Worm (Caenorhabditis elegans): ENCODE data around the gene dot-1.5.

Gene dot-1.5

DNA sequence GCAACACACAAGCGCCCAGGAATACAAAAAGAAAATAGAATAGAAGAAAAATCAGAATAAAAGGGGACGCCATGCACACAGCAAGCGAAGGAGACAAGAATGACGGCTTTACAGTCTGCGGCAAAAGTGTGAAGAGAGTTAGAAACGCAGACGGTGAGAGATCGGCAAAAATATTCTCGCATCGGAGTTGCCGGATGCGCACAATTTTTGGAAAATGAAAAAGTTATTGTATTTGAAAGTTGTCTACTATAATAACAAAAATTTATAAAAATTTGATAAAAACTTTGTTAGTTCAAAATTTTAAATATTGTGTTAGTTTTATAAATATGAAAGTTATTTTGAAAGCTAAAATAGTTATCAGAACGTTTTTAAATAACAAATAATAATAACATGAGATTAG lies 5.0 kb downstream of the dot-1.5 start, which contains the start of gene ZC53.22:
ZC53.22 (minus strand) TSS at position 101 of the 400 bp plus-strand sequence.
- TF ChIP-seq ceh-8 (GFP tag; optimal IDR thresholded peaks at IDR 0.05) (no peak), ceh-90 (tag; optimal IDR thresholded peaks at IDR 0.05) (no peak), ztf-11 (tag; optimal IDR thresholded peaks at IDR 0.05) (no peak), mef-2 (tag; optimal IDR thresholded peaks at IDR 0.05) (no peak), hpl-2 (GFP tag; optimal IDR thresholded peaks at IDR 0.05) (no peak), rnt-1 (tag; optimal IDR thresholded peaks at IDR 0.05) (no peak), tlp-1 (tag; optimal IDR thresholded peaks at IDR 0.05) (no peak), fkh-10 (GFP tag; optimal IDR thresholded peaks at IDR 0.05) (no peak), lsy-2 (tag; optimal IDR thresholded peaks at IDR 0.05) (no peak), nhr-77 (tag; optimal IDR thresholded peaks at IDR 0.05) (no peak), vab-15 (tag; optimal IDR thresholded peaks at IDR 0.05) (no peak)

DNA sequence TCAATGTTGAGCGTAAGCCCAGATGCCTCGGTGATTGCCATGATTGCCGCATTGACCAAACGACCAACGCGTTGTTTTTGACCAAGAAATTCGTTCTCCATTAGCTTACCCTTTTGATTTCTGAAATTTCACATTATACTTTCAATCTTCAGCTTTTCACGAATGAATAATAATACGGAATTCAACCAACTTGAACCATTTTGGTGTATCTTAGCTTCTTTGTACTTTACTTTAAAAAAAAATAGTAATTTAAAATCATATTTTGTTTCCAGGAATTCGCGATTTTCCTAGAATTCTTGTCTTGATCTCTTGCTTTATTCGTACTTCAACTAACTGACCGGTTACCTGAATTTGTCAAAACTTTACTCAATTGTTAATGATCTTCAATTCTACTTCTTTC lies 6.9 kb downstream of the dot-1.5 start, which contains the start of gene ZC53.2:
ZC53.2 (minus strand) TSS at position 101 of the 400 bp plus-strand sequence.
- TF ChIP-seq ceh-82 (tag; optimal IDR thresholded peaks at IDR 0.05) = no peak
- TF ChIP-seq alr-1 (tag; optimal IDR thresholded peaks at IDR 0.05; ENCODE audit: borderline replicate concordance) = no peak
- TF ChIP-seq tbx-2 (tag; optimal IDR thresholded peaks at IDR 0.05) = no peak
- TF ChIP-seq egl-27 (tag; optimal IDR thresholded peaks at IDR 0.05) = no peak
- no peak for TF ChIP-seq zag-1 (tag; optimal IDR thresholded peaks at IDR 0.05)
- no peak for TF ChIP-seq lir-3 (tag; optimal IDR thresholded peaks at IDR 0.05; ENCODE audit: poor library complexity)
- no peak for TF ChIP-seq nhr-90 (tag; optimal IDR thresholded peaks at IDR 0.05; ENCODE audit: poor library complexity)
- no peak for TF ChIP-seq mdl-1 (tag; optimal IDR thresholded peaks at IDR 0.05)
- no peak for TF ChIP-seq fkh-4 (tag; optimal IDR thresholded peaks at IDR 0.05; ENCODE audit: borderline replicate concordance)
- no peak for TF ChIP-seq hlh-4 (tag; optimal IDR thresholded peaks at IDR 0.05)

- no peak for TF ChIP-seq hlh-4 (tag; optimal IDR thresholded peaks at IDR 0.05)
Observed at ce11 chrX:1935438-1935837, 18.2 kb downstream of the dot-1.5 start.

ce11 chrX:1939248-1939647 lies 22.0 kb downstream of the dot-1.5 start:
- TF ChIP-seq efl-1 (optimal IDR thresholded peaks at IDR 0.05) (no peak), efl-1 (GFP tag; optimal IDR thresholded peaks at IDR 0.05 in 1 of 2) (peak in 1 of 2 experiments; percentile 70), isw-1 (GFP tag; IDR thresholded peaks at IDR 0.05) (no peak), hlh-4 (tag; optimal IDR thresholded peaks at IDR 0.05) (no peak), ztf-11 (tag; optimal IDR thresholded peaks at IDR 0.05) (no peak)

- no peak for TF ChIP-seq nhr-71 (tag; optimal IDR thresholded peaks at IDR 0.05)
- TF ChIP-seq snu-23 (GFP tag; optimal IDR thresholded peaks at IDR 0.05) = no peak
- no peak for TF ChIP-seq lir-3 (tag; optimal IDR thresholded peaks at IDR 0.05; ENCODE audit: poor library complexity)
- TF ChIP-seq ama-1 (optimal IDR thresholded peaks at IDR 0.05) = no peak
Observed at ce11 chrX:1939887-1940286, 22.6 kb downstream of the dot-1.5 start, which contains the start of gene Y59E1A.4. TSS of gene Y59E1A.4 (minus strand) at chrX:1939987.

ce11 chrX:1959063-1959462 lies 41.8 kb downstream of the dot-1.5 start:
- TF ChIP-seq zag-1 (tag; optimal IDR thresholded peaks at IDR 0.05) (no peak), nhr-84 (tag; optimal IDR thresholded peaks at IDR 0.05) (no peak), mab-9 (GFP tag; IDR thresholded peaks at IDR 0.05) (no peak), pqm-1 (tag; optimal IDR thresholded peaks at IDR 0.05) (no peak), ces-1 (GFP tag; optimal IDR thresholded peaks at IDR 0.05) (no peak), nhr-237 (tag; optimal IDR thresholded peaks at IDR 0.05) (no peak), snu-23 (GFP tag; optimal IDR thresholded peaks at IDR 0.05) (no peak), C16A3.4 (tag; optimal IDR thresholded peaks at IDR 0.05) (no peak), mep-1 (tag; optimal IDR thresholded peaks at IDR 0.05) (no peak), nhr-47 (tag; optimal IDR thresholded peaks at IDR 0.05) (no peak), rnt-1 (tag; optimal IDR thresholded peaks at IDR 0.05) (no peak), nhr-20 (tag; optimal IDR thresholded peaks at IDR 0.05) (no peak)

Measured in whole organism, L1 larva.